Worm (Caenorhabditis elegans) whole organism, early embryonic: ENCODE data around the gene hach-1.

Experiments
- B0310.2 ChIP-seq: sonication (generic microtip); optimal IDR thresholded peaks from 2 replicates; lab custom pipeline; 2016; ENCODE audit warnings: mild to moderate bottlenecking, missing genetic modification characterization, missing compliant biosample characterization
- F13C5.2 ChIP-seq: sonication (generic microtip); optimal IDR thresholded peaks from 2 replicates; lab custom pipeline; 2017; ENCODE audit warnings: mild to moderate bottlenecking, missing genetic modification characterization, inconsistent platforms, missing compliant biosample characterization
- aly-1 ChIP-seq: sonication (generic microtip); optimal IDR thresholded peaks from 2 replicates; lab custom pipeline; 2016; ENCODE audit warnings: missing genetic modification characterization, missing compliant biosample characterization
- ama-1 ChIP-seq: fragments of 150-350 bp; optimal IDR thresholded peaks from 2 replicates; lab custom pipeline; 2014
- ceh-13 ChIP-seq: fragments of 200-800 bp; sonication (Bioruptor generic); optimal IDR thresholded peaks from 2 replicates; lab custom pipeline; 2018; ENCODE audit warnings: mild to moderate bottlenecking, missing genetic modification characterization, missing compliant biosample characterization
- ets-7 ChIP-seq: sonication (generic microtip); optimal IDR thresholded peaks from 2 replicates; lab custom pipeline; 2016; ENCODE audit warnings: missing genotype, missing genetic modification characterization, missing compliant biosample characterization
- flt-1 ChIP-seq: fragments of 200-800 bp; sonication (Bioruptor generic); IDR thresholded peaks from 2 replicates; pipeline ENCODE4 v1.3.6; 2022; ENCODE audit warnings: missing genetic modification characterization, missing compliant biosample characterization
- hmbx-1 ChIP-seq: sonication (generic microtip); optimal IDR thresholded peaks from 2 replicates; lab custom pipeline; 2016; ENCODE audit warnings: mild to moderate bottlenecking, missing genetic modification characterization, missing compliant biosample characterization
- hmg-4 ChIP-seq: fragments of 200-800 bp; sonication (Bioruptor generic); optimal IDR thresholded peaks from 2 replicates; lab custom pipeline; 2018; ENCODE audit warnings: mild to moderate bottlenecking, missing genetic modification characterization, missing compliant biosample characterization
- hnd-1 ChIP-seq: sonication (generic microtip); optimal IDR thresholded peaks from 2 replicates; lab custom pipeline; 2016; ENCODE audit warnings: missing genetic modification characterization, missing compliant biosample characterization
- pes-1 ChIP-seq: fragments of 200-800 bp; sonication (Bioruptor generic); IDR thresholded peaks from 2 replicates; pipeline ENCODE4 v1.3.6; 2022; ENCODE audit warnings: missing genetic modification reagents, missing genetic modification characterization, missing compliant biosample characterization
- scrt-1 ChIP-seq: fragments of 200-800 bp; sonication (Bioruptor generic); IDR thresholded peaks from 2 replicates; pipeline ENCODE4 v1.3.6; 2022; ENCODE audit warnings: missing genetic modification characterization, missing compliant biosample characterization
- tbx-37 ChIP-seq: fragments of 200-800 bp; sonication (Bioruptor generic); conservative IDR thresholded peaks from 2 replicates; pipeline ENCODE4 v1.3.6; 2022; ENCODE audit warnings: missing genetic modification reagents, missing genetic modification characterization, missing compliant biosample characterization
- tra-4 ChIP-seq: sonication (generic microtip); optimal IDR thresholded peaks from 2 replicates; lab custom pipeline; 2017; ENCODE audit warnings: missing genetic modification characterization, missing compliant biosample characterization

The hach-1 gene

DNA sequence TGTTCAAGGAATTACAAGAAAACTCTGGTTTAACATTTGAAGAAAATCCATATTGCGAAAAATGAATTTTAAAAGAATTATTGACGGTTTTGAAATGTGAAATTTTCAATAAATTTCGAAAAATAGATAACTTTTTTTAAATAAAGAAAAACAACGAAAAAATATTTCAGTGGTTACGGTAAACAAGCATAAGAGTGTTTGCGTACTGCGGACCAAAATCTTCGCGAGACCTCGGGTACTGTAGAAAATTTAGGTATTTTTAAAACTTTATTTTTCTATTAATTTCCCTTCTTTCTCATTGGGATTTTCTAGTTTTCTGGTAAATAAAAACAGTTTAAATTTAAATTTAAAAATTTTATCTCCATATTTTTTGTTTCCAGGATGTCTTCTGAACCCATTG is 48.8 kb downstream of the hach-1 start, which contains the start of gene xnd-1:
Gene xnd-1 (plus strand): TSS at position 381 of the 400 bp plus-strand sequence.
- TF ChIP-seq ceh-13 (GFP tag; lab: Kevin White, UChicago) (no peak), B0310.2 (tag; lab: Kevin White, UChicago) (no peak), aly-1 (tag; lab: Kevin White, UChicago) (no peak), scrt-1 (no peak), hmbx-1 (tag; lab: Kevin White, UChicago) (no peak), hmg-4 (GFP tag; lab: Kevin White, UChicago) (no peak), hnd-1 (no peak), tbx-37 (GFP tag; lab: Robert Waterston, UW) (no peak), tra-4 (tag; lab: Kevin White, UChicago) (no peak), pes-1 (GFP tag; lab: Robert Waterston, UW) (no peak), flt-1 (GFP tag; lab: Robert Waterston, UW) (no peak), ets-7 (tag; lab: Kevin White, UChicago) (no peak), ama-1 (lab: Kevin White, UChicago) (no peak), F13C5.2 (no peak)
